Worm (Caenorhabditis elegans): ENCODE results near the gene dmd-10.

dmd-10 gene

ce11 chrV:13264245-13264644 lies 27.8 kb upstream of the dmd-10 start, which contains the start of gene zip-5:
Gene zip-5, plus strand, starts transcription at chrV:13264545.
- TF ChIP-seq unc-130 (GFP tag; optimal IDR thresholded peaks at IDR 0.05) (no peak), F49E8.2 (tag; optimal IDR thresholded peaks at IDR 0.05; ENCODE audit: insufficient read depth) (no peak), nhr-120 (GFP tag; IDR thresholded peaks at IDR 0.05) (no peak), sptf-2 (GFP tag; optimal IDR thresholded peaks at IDR 0.05) (no peak), ama-1 (optimal IDR thresholded peaks at IDR 0.05) (no peak), ama-1 (GFP tag; optimal IDR thresholded peaks at IDR 0.05) (no peak), B0261.1 (tag; optimal IDR thresholded peaks at IDR 0.05) (no peak), let-607 (tag; optimal IDR thresholded peaks at IDR 0.05) (no peak), nhr-179 (tag; optimal IDR thresholded peaks at IDR 0.05) (no peak), F57A8.1 (GFP tag; optimal IDR thresholded peaks at IDR 0.05) (no peak)

DNA sequence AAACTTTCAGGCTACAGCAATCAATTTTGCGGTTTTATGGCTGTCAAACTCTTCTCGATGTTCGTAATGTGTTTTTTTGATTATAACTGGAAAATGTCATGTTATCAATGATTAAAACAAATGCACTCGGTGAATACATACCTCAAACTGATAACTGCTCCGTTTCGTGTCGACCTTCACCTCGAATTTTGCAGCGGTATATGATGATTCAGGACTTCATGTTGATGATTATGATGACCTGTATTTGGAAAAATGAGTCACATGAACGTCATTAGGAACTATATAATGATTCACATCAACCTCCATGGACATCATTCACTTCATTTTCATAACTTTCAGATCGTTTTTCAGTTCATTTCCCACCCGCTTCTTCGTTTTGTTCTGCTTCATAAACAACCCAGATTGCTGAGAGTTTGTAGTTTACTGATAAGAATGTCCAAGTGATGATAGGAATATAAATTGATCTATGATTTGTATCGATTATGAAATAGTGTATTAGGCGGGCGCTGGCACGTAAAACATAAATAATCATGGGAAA lies 26.4 kb upstream of the dmd-10 start:
- TF ChIP-seq cebp-1 (GFP tag; IDR thresholded peaks at IDR 0.05) (peak; percentile 66; the same call in 1 of the 2 replicates), cebp-1 (tag; optimal IDR thresholded peaks at IDR 0.05) (peak; percentile 83), nhr-80 (tag; optimal IDR thresholded peaks at IDR 0.05) (peak; percentile 90), unc-62 (GFP tag; optimal IDR thresholded peaks at IDR 0.05) (peak; percentile 54), tlf-1 (GFP tag; optimal IDR thresholded peaks at IDR 0.05) (peak; percentile 10), ztf-6 (GFP tag; IDR thresholded peaks at IDR 0.05) (no peak), ztf-22 (GFP tag; optimal IDR thresholded peaks at IDR 0.05) (peak; percentile 51), dox-1 (GFP tag; IDR thresholded peaks at IDR 0.05) (peak; percentile 49; the same call in 1 of the 2 replicates), sptf-2 (GFP tag; optimal IDR thresholded peaks at IDR 0.05) (no peak)

DNA sequence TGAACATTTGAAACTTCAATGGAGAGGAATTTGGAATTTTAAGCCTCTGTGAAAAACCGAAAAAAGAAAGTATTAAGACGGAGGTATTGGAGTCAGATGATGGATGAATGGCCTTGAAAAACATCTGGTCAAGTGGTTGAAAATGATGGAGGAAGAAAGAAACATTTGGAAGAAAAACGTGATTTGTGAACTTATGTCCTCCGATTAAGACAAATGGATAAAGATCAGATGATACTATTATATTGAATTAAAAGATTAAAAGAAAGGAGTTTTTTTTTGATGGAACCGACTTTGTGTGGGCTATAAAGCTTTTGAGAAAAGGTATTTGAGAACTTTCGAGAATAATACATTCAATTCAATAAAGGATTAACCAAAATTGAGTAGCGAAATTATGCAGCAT lies 23.1 kb upstream of the dmd-10 start:
- TF ChIP-seq snpc-1.1 (tag; optimal IDR thresholded peaks at IDR 0.05; ENCODE audit: insufficient read depth) (no peak), C17E4.6 (GFP tag; IDR thresholded peaks at IDR 0.05) (no peak), ceh-27 (GFP tag; optimal IDR thresholded peaks at IDR 0.05) (peak; percentile 17), lin-26 (GFP tag; IDR thresholded peaks at IDR 0.05) (0 out of 2 replicates have a peak, but pooled peaks have one; percentile 19), die-1 (tag; optimal IDR thresholded peaks at IDR 0.05) (no peak), K12H6.12 (tag; optimal IDR thresholded peaks at IDR 0.05) (no peak), lin-35 (GFP tag; optimal IDR thresholded peaks at IDR 0.05) (peak in 1 of 3 experiments; percentile 6), akir-1 (GFP tag; optimal IDR thresholded peaks at IDR 0.05) (no peak)

- no peak for TF ChIP-seq hmg-20 (GFP tag; IDR thresholded peaks at IDR 0.05)
- no peak for TF ChIP-seq mel-28 (tag; optimal IDR thresholded peaks at IDR 0.05; ENCODE audit: borderline replicate concordance)
- no peak for TF ChIP-seq nfya-2 (GFP tag; IDR thresholded peaks at IDR 0.05)
- TF ChIP-seq cebp-1 (GFP tag; IDR thresholded peaks at IDR 0.05), result no peak
- TF ChIP-seq cebp-1 (tag; optimal IDR thresholded peaks at IDR 0.05), result no peak
- no peak for TF ChIP-seq ets-4 (GFP tag; optimal IDR thresholded peaks at IDR 0.05)
- no peak for TF ChIP-seq F23B12.7 (tag; optimal IDR thresholded peaks at IDR 0.05; ENCODE audit: insufficient read depth)
These were observed 22.5 kb upstream of the dmd-10 start, which contains the start of gene C34D1.4 for ce11 chrV:13258909-13259361. Gene C34D1.4, minus strand, starts transcription at chrV:13259311.

- TF ChIP-seq xnd-1 (tag; optimal IDR thresholded peaks at IDR 0.05) (no peak), pha-4 (tag; optimal IDR thresholded peaks at IDR 0.05) (no peak), repo-1 (tag; optimal IDR thresholded peaks at IDR 0.05) (no peak), snpc-1.1 (tag; optimal IDR thresholded peaks at IDR 0.05; ENCODE audit: insufficient read depth) (no peak), K12H6.12 (tag; optimal IDR thresholded peaks at IDR 0.05) (no peak), lsy-27 (tag; optimal IDR thresholded peaks at IDR 0.05; ENCODE audit: borderline replicate concordance, insufficient read depth) (no peak), ZK185.1 (tag; optimal IDR thresholded peaks at IDR 0.05; ENCODE audit: poor library complexity, severe bottlenecking) (no peak)
These were observed 16.5 kb upstream of the dmd-10 start for ce11 chrV:13252862-13253261.
